Worm (Caenorhabditis elegans): ENCODE data around the gene pigq-1.

Gene pigq-1

DNA sequence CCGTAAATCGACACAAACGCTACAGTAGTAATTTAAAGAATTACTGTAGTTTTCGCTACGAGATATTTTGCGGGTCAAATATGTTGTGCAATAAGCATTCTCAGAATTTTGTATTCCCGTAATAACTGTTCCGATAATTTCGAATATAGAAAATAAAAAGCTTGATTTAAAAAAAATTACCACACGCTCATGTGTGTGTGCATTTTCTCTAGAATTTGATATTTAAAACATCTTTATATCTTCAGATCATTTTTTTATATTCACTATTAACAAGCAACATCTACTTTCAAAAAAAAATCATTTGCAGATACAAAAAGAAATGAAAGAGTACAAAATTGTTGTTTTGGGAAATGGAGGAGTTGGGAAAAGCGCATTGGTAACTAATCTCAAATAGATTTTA is 29.9 kb upstream of the pigq-1 start, which contains the start of gene rap-3:
TSS of gene rap-3 (plus strand) at position 301 of the 400 bp plus-strand sequence.
- TF ChIP-seq hmbx-1 (tag; optimal IDR thresholded peaks at IDR 0.05), result no peak
- no peak for TF ChIP-seq tbx-11 (GFP tag; IDR thresholded peaks at IDR 0.05)
- no peak for TF ChIP-seq hmg-4 (GFP tag; optimal IDR thresholded peaks at IDR 0.05)
- TF ChIP-seq sea-1 (GFP tag; conservative IDR thresholded peaks at IDR 0.05), result no peak
- no peak for TF ChIP-seq flt-1 (GFP tag; IDR thresholded peaks at IDR 0.05)
- no peak for TF ChIP-seq ceh-13 (GFP tag; optimal IDR thresholded peaks at IDR 0.05)
- TF ChIP-seq B0310.2 (tag; optimal IDR thresholded peaks at IDR 0.05), result no peak

DNA sequence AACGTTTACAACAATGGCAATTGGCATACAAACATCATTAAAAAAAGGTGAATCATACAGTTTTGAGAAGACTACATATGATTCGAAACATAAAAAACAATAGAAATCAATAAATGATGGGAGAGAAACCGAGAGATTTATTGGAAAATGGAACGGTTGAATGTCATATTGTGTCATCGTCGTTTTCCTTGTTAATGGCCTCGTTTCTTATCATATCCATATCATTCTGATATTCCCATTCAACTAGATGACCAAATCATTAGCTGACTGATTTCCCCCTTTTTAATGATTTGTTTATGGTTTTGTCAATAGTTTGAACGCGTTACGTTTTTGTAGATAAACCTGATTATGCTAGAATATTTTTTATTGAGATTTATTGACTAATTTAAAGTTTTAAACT is 27.7 kb upstream of the pigq-1 start:
- no peak for TF ChIP-seq pes-1 (GFP tag; IDR thresholded peaks at IDR 0.05)
- no peak for TF ChIP-seq ama-1 (optimal IDR thresholded peaks at IDR 0.05)
- no peak for TF ChIP-seq B0310.2 (tag; optimal IDR thresholded peaks at IDR 0.05)
- TF ChIP-seq ets-7 (tag; optimal IDR thresholded peaks at IDR 0.05), result no peak
- TF ChIP-seq aly-1 (tag; optimal IDR thresholded peaks at IDR 0.05), result no peak

DNA sequence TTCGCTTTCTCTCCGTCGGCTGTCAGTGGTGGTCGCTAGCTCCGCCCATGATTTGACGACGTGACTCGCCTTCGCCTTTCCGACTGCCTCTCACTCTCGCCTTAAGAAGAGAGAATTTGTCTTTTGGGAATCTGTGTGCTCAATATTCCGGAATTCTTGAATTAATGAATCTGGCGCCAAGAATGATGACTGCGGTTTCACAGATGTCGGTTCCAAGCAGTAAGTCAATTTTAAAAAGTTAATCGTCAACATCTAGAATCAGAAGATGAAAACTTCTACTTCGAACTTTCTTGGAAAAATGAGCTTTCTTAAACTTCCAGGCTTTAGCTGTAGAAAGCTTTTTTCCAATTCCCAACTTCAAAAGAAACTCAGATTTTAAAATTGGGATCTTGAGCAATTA is 22.6 kb upstream of the pigq-1 start, which contains the start of gene nhr-67:
TSS of gene nhr-67 (plus strand) at position 97 of the 400 bp plus-strand sequence.
- no peak for TF ChIP-seq flt-1 (GFP tag; IDR thresholded peaks at IDR 0.05)
- no peak for TF ChIP-seq B0310.2 (tag; optimal IDR thresholded peaks at IDR 0.05)
- TF ChIP-seq aly-1 (tag; optimal IDR thresholded peaks at IDR 0.05), result no peak
- no peak for TF ChIP-seq ceh-13 (GFP tag; optimal IDR thresholded peaks at IDR 0.05)
- no peak for TF ChIP-seq tbx-11 (GFP tag; IDR thresholded peaks at IDR 0.05)
- no peak for TF ChIP-seq tra-4 (tag; optimal IDR thresholded peaks at IDR 0.05)
- no peak for TF ChIP-seq pes-1 (GFP tag; IDR thresholded peaks at IDR 0.05)
- no peak for TF ChIP-seq tbx-37 (GFP tag; conservative IDR thresholded peaks at IDR 0.05)
- TF ChIP-seq hnd-1 (tag; optimal IDR thresholded peaks at IDR 0.05), result no peak

ce11 chrIV:11164831-11165230 is 17.8 kb upstream of the pigq-1 start, which contains the start of gene C08F8.6:
C08F8.6 (minus strand) TSS chrIV:11164931.
- TF ChIP-seq F13C5.2 (tag; optimal IDR thresholded peaks at IDR 0.05) (no peak), aly-1 (tag; optimal IDR thresholded peaks at IDR 0.05) (no peak), sea-1 (GFP tag; conservative IDR thresholded peaks at IDR 0.05) (no peak), hmg-4 (GFP tag; optimal IDR thresholded peaks at IDR 0.05) (no peak), B0310.2 (tag; optimal IDR thresholded peaks at IDR 0.05) (no peak), flt-1 (GFP tag; IDR thresholded peaks at IDR 0.05) (no peak), ceh-13 (GFP tag; optimal IDR thresholded peaks at IDR 0.05) (no peak), pes-1 (GFP tag; IDR thresholded peaks at IDR 0.05) (no peak), tbx-37 (GFP tag; conservative IDR thresholded peaks at IDR 0.05) (no peak), scrt-1 (GFP tag; IDR thresholded peaks at IDR 0.05) (no peak), hmbx-1 (tag; optimal IDR thresholded peaks at IDR 0.05) (no peak), ama-1 (optimal IDR thresholded peaks at IDR 0.05) (no peak), ets-7 (tag; optimal IDR thresholded peaks at IDR 0.05) (no peak)

DNA sequence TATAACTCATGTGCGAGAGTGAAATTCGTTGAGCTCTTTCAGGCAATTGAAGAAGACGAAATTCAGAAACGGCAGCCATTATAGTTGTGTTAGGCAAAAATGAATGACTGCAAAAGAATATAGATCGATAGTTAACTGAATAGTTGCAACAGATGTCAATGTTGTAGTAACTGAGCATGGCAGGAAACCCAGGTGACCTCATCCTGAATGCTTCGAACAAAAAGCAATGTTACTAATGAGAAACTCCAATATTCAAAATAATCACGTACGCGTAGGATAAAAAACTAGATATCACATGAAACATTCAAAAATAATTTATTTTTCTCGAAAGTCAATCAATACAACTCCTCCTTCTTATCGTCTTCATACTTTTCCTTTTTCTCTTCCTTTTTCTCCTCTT is 15.4 kb upstream of the pigq-1 start, which contains the start of gene fbxb-9:
TSS of gene fbxb-9 (minus strand) at position 101 of the 400 bp plus-strand sequence.
- TF ChIP-seq ceh-36 (tag; optimal IDR thresholded peaks at IDR 0.05) (no peak), F13C5.2 (tag; optimal IDR thresholded peaks at IDR 0.05) (no peak), aly-1 (tag; optimal IDR thresholded peaks at IDR 0.05) (no peak), tbx-37 (GFP tag; conservative IDR thresholded peaks at IDR 0.05) (no peak), tbx-11 (GFP tag; IDR thresholded peaks at IDR 0.05) (no peak), hnd-1 (tag; optimal IDR thresholded peaks at IDR 0.05) (no peak), B0310.2 (tag; optimal IDR thresholded peaks at IDR 0.05) (no peak), ets-7 (tag; optimal IDR thresholded peaks at IDR 0.05) (no peak), tra-4 (tag; optimal IDR thresholded peaks at IDR 0.05) (no peak), hmbx-1 (tag; optimal IDR thresholded peaks at IDR 0.05) (no peak), sea-1 (GFP tag; conservative IDR thresholded peaks at IDR 0.05) (no peak), pes-1 (GFP tag; IDR thresholded peaks at IDR 0.05) (no peak), flt-1 (GFP tag; IDR thresholded peaks at IDR 0.05) (no peak), hmg-4 (GFP tag; optimal IDR thresholded peaks at IDR 0.05) (no peak), ceh-13 (GFP tag; optimal IDR thresholded peaks at IDR 0.05) (no peak), ama-1 (optimal IDR thresholded peaks at IDR 0.05) (no peak), scrt-1 (GFP tag; IDR thresholded peaks at IDR 0.05) (no peak)

DNA sequence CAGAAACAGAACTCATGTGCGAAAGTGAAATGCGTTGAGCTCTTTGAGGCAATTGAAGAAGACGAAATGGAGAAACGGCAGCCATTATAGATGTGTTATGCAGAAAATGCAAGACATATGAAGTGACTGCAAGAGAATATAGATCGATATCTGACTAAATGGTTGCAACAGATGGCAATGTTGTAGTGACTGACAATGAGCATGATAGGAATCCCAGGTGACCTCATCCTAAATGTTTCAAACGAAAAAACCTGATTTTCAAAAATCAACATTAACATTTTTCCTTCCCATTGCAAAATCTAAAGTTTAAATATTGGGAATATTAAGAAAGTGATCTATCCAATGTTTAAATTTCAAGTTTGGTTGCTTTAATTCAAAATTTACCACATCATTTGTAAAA is 13.7 kb upstream of the pigq-1 start, which contains the start of gene C08F8.15:
TSS of gene C08F8.15 (minus strand) at position 101 of the 400 bp plus-strand sequence.
- TF ChIP-seq hnd-1 (tag; optimal IDR thresholded peaks at IDR 0.05), result no peak
- no peak for TF ChIP-seq ceh-36 (tag; optimal IDR thresholded peaks at IDR 0.05)
- TF ChIP-seq tbx-11 (GFP tag; IDR thresholded peaks at IDR 0.05), result no peak
- no peak for TF ChIP-seq pes-1 (GFP tag; IDR thresholded peaks at IDR 0.05)
- no peak for TF ChIP-seq tbx-37 (GFP tag; conservative IDR thresholded peaks at IDR 0.05)
- no peak for TF ChIP-seq B0310.2 (tag; optimal IDR thresholded peaks at IDR 0.05)
- no peak for TF ChIP-seq tra-4 (tag; optimal IDR thresholded peaks at IDR 0.05)
- TF ChIP-seq flt-1 (GFP tag; IDR thresholded peaks at IDR 0.05), result no peak
- no peak for TF ChIP-seq ceh-13 (GFP tag; optimal IDR thresholded peaks at IDR 0.05)
- no peak for TF ChIP-seq scrt-1 (GFP tag; IDR thresholded peaks at IDR 0.05)
- no peak for TF ChIP-seq ets-7 (tag; optimal IDR thresholded peaks at IDR 0.05)

- TF ChIP-seq ceh-13 (GFP tag; optimal IDR thresholded peaks at IDR 0.05) (no peak), tbx-11 (GFP tag; IDR thresholded peaks at IDR 0.05) (no peak), scrt-1 (GFP tag; IDR thresholded peaks at IDR 0.05) (no peak), tra-4 (tag; optimal IDR thresholded peaks at IDR 0.05) (no peak), hmbx-1 (tag; optimal IDR thresholded peaks at IDR 0.05) (no peak), ama-1 (optimal IDR thresholded peaks at IDR 0.05) (no peak), pes-1 (GFP tag; IDR thresholded peaks at IDR 0.05) (no peak), hnd-1 (tag; optimal IDR thresholded peaks at IDR 0.05) (no peak), tbx-37 (GFP tag; conservative IDR thresholded peaks at IDR 0.05) (no peak), F13C5.2 (tag; optimal IDR thresholded peaks at IDR 0.05) (no peak)
Measured at ce11 chrIV:11159886-11160285, 12.8 kb upstream of the pigq-1 start, which contains the start of gene mboa-4. mboa-4 (minus strand) TSS chrIV:11159986.

ce11 chrIV:11156526-11156925 is 9.5 kb upstream of the pigq-1 start:
- no peak for TF ChIP-seq ama-1 (optimal IDR thresholded peaks at IDR 0.05)

Measured in whole organism, early embryonic.